Worm (Caenorhabditis elegans) whole organism, early embryonic: ENCODE measurements around the gene Y51H4A.22.
"Not testable (repeated sequence)": the region's sequence is repeated elsewhere in the genome, so short reads cannot be mapped to it uniquely, and the experiment has no call there.

Source experiments
- B0310.2 ChIP-seq: sonication (generic microtip); optimal IDR thresholded peaks from 2 replicates; lab custom pipeline; 2016; ENCODE audit warnings: mild to moderate bottlenecking, missing genetic modification characterization, missing compliant biosample characterization
- aly-1 ChIP-seq: sonication (generic microtip); optimal IDR thresholded peaks from 2 replicates; lab custom pipeline; 2016; ENCODE audit warnings: missing genetic modification characterization, missing compliant biosample characterization
- ama-1 ChIP-seq: fragments of 150-350 bp; optimal IDR thresholded peaks from 2 replicates; lab custom pipeline; 2014
- ceh-13 ChIP-seq: fragments of 200-800 bp; sonication (Bioruptor generic); optimal IDR thresholded peaks from 2 replicates; lab custom pipeline; 2018; ENCODE audit warnings: mild to moderate bottlenecking, missing genetic modification characterization, missing compliant biosample characterization
- ets-7 ChIP-seq: sonication (generic microtip); optimal IDR thresholded peaks from 2 replicates; lab custom pipeline; 2016; ENCODE audit warnings: missing genotype, missing genetic modification characterization, missing compliant biosample characterization
- flt-1 ChIP-seq: fragments of 200-800 bp; sonication (Bioruptor generic); IDR thresholded peaks from 2 replicates; pipeline ENCODE4 v1.3.6; 2022; ENCODE audit warnings: missing genetic modification characterization, missing compliant biosample characterization
- hmbx-1 ChIP-seq: sonication (generic microtip); optimal IDR thresholded peaks from 2 replicates; lab custom pipeline; 2016; ENCODE audit warnings: mild to moderate bottlenecking, missing genetic modification characterization, missing compliant biosample characterization
- hmg-4 ChIP-seq: fragments of 200-800 bp; sonication (Bioruptor generic); optimal IDR thresholded peaks from 2 replicates; lab custom pipeline; 2018; ENCODE audit warnings: mild to moderate bottlenecking, missing genetic modification characterization, missing compliant biosample characterization
- hnd-1 ChIP-seq: sonication (generic microtip); optimal IDR thresholded peaks from 2 replicates; lab custom pipeline; 2016; ENCODE audit warnings: missing genetic modification characterization, missing compliant biosample characterization
- pes-1 ChIP-seq: fragments of 200-800 bp; sonication (Bioruptor generic); IDR thresholded peaks from 2 replicates; pipeline ENCODE4 v1.3.6; 2022; ENCODE audit warnings: missing genetic modification reagents, missing genetic modification characterization, missing compliant biosample characterization
- scrt-1 ChIP-seq: fragments of 200-800 bp; sonication (Bioruptor generic); IDR thresholded peaks from 2 replicates; pipeline ENCODE4 v1.3.6; 2022; ENCODE audit warnings: missing genetic modification characterization, missing compliant biosample characterization
- sea-1 ChIP-seq: fragments of 200-800 bp; sonication (Bioruptor generic); conservative IDR thresholded peaks from 2 replicates; pipeline ENCODE4 v1.3.6; 2022; ENCODE audit warnings: missing genetic modification characterization, missing compliant biosample characterization
- tra-4 ChIP-seq: sonication (generic microtip); optimal IDR thresholded peaks from 2 replicates; lab custom pipeline; 2017; ENCODE audit warnings: missing genetic modification characterization, missing compliant biosample characterization

DNA sequence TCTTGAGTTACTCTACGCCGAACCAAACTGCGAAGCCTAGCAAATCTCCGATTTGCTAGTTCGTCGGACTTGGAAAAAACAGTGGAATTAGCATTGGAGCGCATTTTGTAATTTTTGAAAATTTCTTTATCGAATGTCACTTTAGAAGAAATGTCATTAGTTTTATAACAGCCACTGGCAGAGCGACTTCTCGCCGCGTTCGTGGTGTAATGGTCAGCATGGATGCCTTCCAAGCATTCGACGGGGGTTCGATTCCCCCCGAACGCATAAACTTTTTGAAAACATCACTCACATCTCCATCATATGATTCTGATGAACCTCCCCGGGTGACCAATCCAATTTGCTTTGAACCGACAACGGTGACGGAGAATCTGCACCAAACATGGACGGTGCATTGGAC, 38.7 kb upstream of the Y51H4A.22 start:
- TF ChIP-seq ceh-13 (GFP tag; lab: Kevin White, UChicago); aly-1 (tag; lab: Kevin White, UChicago); tra-4 (tag; lab: Kevin White, UChicago); ets-7 (tag; lab: Kevin White, UChicago); B0310.2 (tag; lab: Kevin White, UChicago); flt-1; hnd-1 (tag; lab: Kevin White, UChicago); scrt-1 (GFP tag; lab: Robert Waterston, UW); hmbx-1; ama-1; hmg-4 (GFP tag; lab: Kevin White, UChicago); sea-1 (GFP tag; lab: Robert Waterston, UW); pes-1 (GFP tag; lab: Robert Waterston, UW): not testable (repeated sequence)
